Worm (Caenorhabditis elegans): ENCODE measurements around the gene msp-65.
A peak's percentile ranks its signal among the peaks of the same experiment; 100 is the strongest.

DNA sequence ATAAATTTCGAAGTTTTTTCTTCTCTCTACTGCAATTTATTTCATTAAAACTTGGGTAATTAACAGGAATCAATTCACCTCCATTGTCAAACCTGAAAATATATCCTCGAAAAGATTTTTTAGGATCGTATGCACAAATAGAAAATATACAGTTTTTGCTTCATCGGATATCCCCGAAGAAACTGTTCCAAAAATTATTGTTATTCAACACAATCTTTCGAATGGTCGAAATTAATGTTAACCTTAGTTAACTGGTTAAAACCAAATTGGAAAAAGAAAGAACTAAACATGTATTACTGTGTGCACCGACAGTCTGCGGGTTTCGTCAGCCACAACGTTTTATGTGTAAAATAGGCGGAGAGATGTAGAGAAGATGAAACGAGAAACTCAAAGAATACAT, 783 bp downstream of the msp-65 start:
- no peak for TF ChIP-seq nhr-27 (tag; optimal IDR thresholded peaks at IDR 0.05)
- TF ChIP-seq unc-130 (GFP tag; optimal IDR thresholded peaks at IDR 0.05) = no peak
- peak; percentile 94 for TF ChIP-seq D2030.7 (GFP tag; IDR thresholded peaks at IDR 0.05)
- no peak for TF ChIP-seq tbx-9 (tag; optimal IDR thresholded peaks at IDR 0.05; ENCODE audit: borderline replicate concordance)
- peak; percentile 44 for TF ChIP-seq him-1 (tag; optimal IDR thresholded peaks at IDR 0.05)
- TF ChIP-seq ama-1 (optimal IDR thresholded peaks at IDR 0.05) = no peak
- TF ChIP-seq ama-1 (GFP tag; optimal IDR thresholded peaks at IDR 0.05) = no peak
